Worm (Caenorhabditis elegans): ENCODE results near the gene Y54G9A.9.

- TF ChIP-seq sdc-2 (tag; optimal IDR thresholded peaks at IDR 0.05) (no peak), elt-4 (tag; optimal IDR thresholded peaks at IDR 0.05) (no peak), pqm-1 (tag; optimal IDR thresholded peaks at IDR 0.05) (no peak), ama-1 (optimal IDR thresholded peaks at IDR 0.05) (no peak), elt-2 (tag; optimal IDR thresholded peaks at IDR 0.05) (no peak), mec-3 (tag; optimal IDR thresholded peaks at IDR 0.05; ENCODE audit: borderline replicate concordance) (no peak), K02D7.2 (tag; optimal IDR thresholded peaks at IDR 0.05) (no peak), sox-4 (tag; optimal IDR thresholded peaks at IDR 0.05) (no peak), tbx-7 (tag; optimal IDR thresholded peaks at IDR 0.05) (no peak), fkh-10 (GFP tag; optimal IDR thresholded peaks at IDR 0.05) (no peak), ets-4 (tag; optimal IDR thresholded peaks at IDR 0.05) (no peak), unc-86 (tag; optimal IDR thresholded peaks at IDR 0.05) (no peak), rnt-1 (tag; optimal IDR thresholded peaks at IDR 0.05) (no peak)
Measured at ce11 chrII:13763009-13763468, 33.5 kb downstream of the Y54G9A.9 start, which contains the start of gene arrd-11.

Measured in whole organism, late embryonic.